Worm (Caenorhabditis elegans) whole organism, L3 larva: ENCODE data around the gene srr-9.

ENCODE experiments used
- ceh-16 ChIP-seq: sonication (generic microtip); optimal IDR thresholded peaks from 2 replicates; lab custom pipeline; 2017; ENCODE audit warnings: missing biosample characterization, missing genetic modification characterization
- egl-27 ChIP-seq: sonication (generic microtip); optimal IDR thresholded peaks from 4 replicates; lab custom pipeline; 2017; ENCODE audit warnings: missing biosample characterization, missing genetic modification reagents, missing genetic modification characterization
- mdl-1 ChIP-seq: fragments of 150-350 bp; optimal IDR thresholded peaks from 2 replicates; lab custom pipeline; 2014; ENCODE audit warnings: missing biosample characterization, missing genetic modification characterization
- nhr-43 ChIP-seq: sonication (generic microtip); optimal IDR thresholded peaks from 2 replicates; lab custom pipeline; 2016; ENCODE audit warnings: mild to moderate bottlenecking, missing genetic modification characterization, missing compliant biosample characterization; ENCODE audit not compliant: poor library complexity, severe bottlenecking
- skn-1 ChIP-seq: fragments of 150-350 bp; optimal IDR thresholded peaks from 2 replicates; lab custom pipeline; 2014; ENCODE audit warnings: missing biosample characterization, missing genetic modification characterization
- unc-39 ChIP-seq: sonication (generic microtip); optimal IDR thresholded peaks from 4 replicates; lab custom pipeline; 2017; ENCODE audit warnings: missing biosample characterization, missing genetic modification characterization
- unc-62 ChIP-seq: fragments of 150-350 bp; sonication (generic microtip); optimal IDR thresholded peaks from 4 replicates; lab custom pipeline; 2014; ENCODE audit warnings: missing biosample characterization, missing genetic modification reagents, missing genetic modification characterization

DNA sequence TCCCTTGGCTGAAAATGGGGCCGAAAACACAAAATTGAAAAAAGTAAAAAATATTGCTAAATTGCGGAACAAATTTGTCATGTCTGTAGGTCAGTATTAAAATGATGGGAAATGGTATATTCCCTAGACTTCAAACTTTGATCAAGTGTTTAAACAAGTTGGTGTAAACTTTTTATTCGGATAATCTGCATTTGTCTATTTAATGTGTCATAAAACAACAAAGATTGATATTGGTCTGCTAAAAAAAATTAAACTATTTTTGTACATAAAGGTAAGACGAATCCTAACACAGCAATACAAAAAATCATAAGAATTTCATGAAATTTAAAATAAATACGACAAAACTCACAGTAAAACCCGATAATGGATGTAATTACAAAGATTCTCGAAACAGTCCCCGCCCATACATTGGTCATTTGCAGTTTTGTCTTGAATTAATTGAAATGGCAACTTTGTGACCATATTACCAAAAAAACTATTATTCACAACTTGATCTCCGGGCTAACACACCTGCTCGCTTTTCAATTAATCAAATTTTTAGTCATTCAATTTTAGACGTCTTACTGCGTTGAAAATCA is 13.8 kb upstream of the srr-9 start, which contains the start of the genes ZK105.6 and ZK105.8:
- no peak for TF ChIP-seq skn-1 (tag; lab: Kevin White, UChicago)
- TF ChIP-seq ceh-16, result no peak
- TF ChIP-seq egl-27 (tag; lab: Kevin White, UChicago), result no peak
- TF ChIP-seq unc-39, result no peak
- no peak for TF ChIP-seq unc-62 (GFP tag; lab: Kevin White, UChicago)
- no peak for TF ChIP-seq nhr-43 (tag; lab: Kevin White, UChicago)
- TF ChIP-seq mdl-1 (tag; lab: Kevin White, UChicago), result no peak
